Fruit fly (Drosophila melanogaster) whole organism, wandering third instar larva: Measurements from ENCODE around the gene CG2260.

Experiments used
- CG9705 ChIP-seq: fragments of 200-800 bp; sonication (Bioruptor generic); optimal IDR thresholded peaks from 2 replicates; lab custom pipeline; 2018; ENCODE audit warnings: missing biosample characterization, mild to moderate bottlenecking, missing genetic modification characterization
- Hr78 ChIP-seq: fragments of >200 bp; optimal IDR thresholded peaks from 2 replicates; lab custom pipeline; 2017; ENCODE audit warnings: missing biosample characterization, missing genetic modification characterization
- OdsH ChIP-seq: fragments of 200-800 bp; sonication (Bioruptor generic); optimal IDR thresholded peaks from 2 replicates; lab custom pipeline; 2016; ENCODE audit warnings: missing biosample characterization, mild to moderate bottlenecking, missing genetic modification characterization
- br ChIP-seq: fragments of 200-800 bp; sonication (Bioruptor generic); optimal IDR thresholded peaks from 2 replicates; lab custom pipeline; 2016; ENCODE audit warnings: missing biosample characterization, missing genetic modification characterization
- h ChIP-seq: fragments of 200-800 bp; sonication (Bioruptor generic); optimal IDR thresholded peaks from 3 replicates; lab custom pipeline; 2016; ENCODE audit warnings: missing biosample characterization, mild to moderate bottlenecking, missing genetic modification characterization
- psq ChIP-seq: fragments of 200-800 bp; sonication (Bioruptor generic); optimal IDR thresholded peaks from 3 replicates; lab custom pipeline; 2017; ENCODE audit warnings: missing biosample characterization, mild to moderate bottlenecking, missing genetic modification characterization, moderate library complexity
- usp ChIP-seq: fragments of >200 bp; optimal IDR thresholded peaks from 2 replicates; lab custom pipeline; 2017; ENCODE audit warnings: missing biosample characterization, missing genetic modification characterization
- woc ChIP-seq: sonication (Bioruptor generic); optimal IDR thresholded peaks from 2 replicates; lab custom pipeline; 2016; ENCODE audit warnings: missing biosample characterization, mild to moderate bottlenecking, missing genetic modification characterization

DNA sequence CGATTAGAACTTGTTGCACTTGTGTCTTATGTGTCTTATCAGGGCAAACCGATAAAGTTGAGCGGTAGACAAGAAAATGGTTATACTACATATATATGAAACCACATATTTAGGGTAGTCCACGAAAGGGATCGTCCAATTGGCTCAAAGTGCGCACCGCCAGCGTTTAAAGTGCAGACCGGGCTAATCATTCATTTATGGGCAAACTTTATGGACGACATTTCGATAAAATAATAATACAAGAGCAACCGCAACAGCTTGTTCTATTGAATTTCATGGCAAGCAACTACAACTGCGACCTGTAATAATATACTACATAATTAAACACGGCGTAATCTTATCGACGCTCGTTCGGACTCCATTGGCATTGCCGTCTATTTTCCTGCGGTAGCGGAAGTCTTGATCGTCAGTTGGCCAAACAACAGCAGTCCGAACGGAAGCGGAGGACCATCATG lies 14.5 kb upstream of the CG2260 start, which contains the start of the genes cyr and CG2120:
- TF ChIP-seq psq (GFP tag; lab: Kevin White, UChicago) (no peak), Hr78 (GFP tag; lab: Kevin White, UChicago) (no peak), CG9705 (no peak), h (GFP tag; lab: Kevin White, UChicago) (no peak), usp (no peak), br (GFP tag; lab: Kevin White, UChicago) (no peak), woc (GFP tag; lab: Kevin White, UChicago) (no peak), OdsH (GFP tag; lab: Kevin White, UChicago) (no peak)
